Fruit fly (Drosophila melanogaster): ENCODE results near the gene CG5131.
A peak's percentile ranks its signal among the peaks of the same experiment; 100 is the strongest.

CG5131 gene

DNA sequence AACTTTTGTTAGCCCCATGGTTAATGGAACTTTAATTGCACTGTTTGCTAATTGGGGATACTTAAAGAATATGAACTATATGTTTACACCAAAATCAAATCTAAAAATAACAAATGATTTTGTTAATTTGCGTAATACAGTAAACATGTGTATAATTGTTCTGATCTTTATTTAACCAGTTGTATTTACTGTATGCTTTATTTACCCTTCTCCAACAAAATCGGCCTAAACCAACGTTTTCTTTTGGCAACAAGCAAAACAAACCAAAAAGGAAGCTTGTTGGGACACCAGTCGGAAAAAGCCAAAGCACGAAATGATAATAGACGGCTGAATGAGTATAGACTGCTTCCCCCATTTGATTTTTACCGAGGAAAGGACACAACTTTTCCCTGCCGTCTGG lies 13.7 kb upstream of the CG5131 start (continued):
- no peak for TF ChIP-seq Elba2 (GFP tag; optimal IDR thresholded peaks at IDR 0.05)
- no peak for TF ChIP-seq CG8924 (tag; optimal IDR thresholded peaks at IDR 0.05)
- TF ChIP-seq CG7271 (tag; optimal IDR thresholded peaks at IDR 0.05) = no peak
- TF ChIP-seq chif (GFP tag; optimal IDR thresholded peaks at IDR 0.05) = peak in 1 of 2 experiments; percentile 27
- TF ChIP-seq CG8281 (tag; optimal IDR thresholded peaks at IDR 0.05) = no peak
- no peak for TF ChIP-seq CG9437 (GFP tag; optimal IDR thresholded peaks at IDR 0.05)
- no peak for TF ChIP-seq Xrp1 (GFP tag; IDR thresholded peaks at IDR 0.05)
- TF ChIP-seq gsb-n (tag; optimal IDR thresholded peaks at IDR 0.05) = no peak
- peak; percentile 80 for TF ChIP-seq CG7987 (GFP tag; optimal IDR thresholded peaks at IDR 0.05)
- no peak for TF ChIP-seq dati (GFP tag; IDR thresholded peaks at IDR 0.05)
- no peak for TF ChIP-seq Ets97D (GFP tag; optimal IDR thresholded peaks at IDR 0.05)
- no peak for TF ChIP-seq chn (GFP tag; optimal IDR thresholded peaks at IDR 0.05)
- no peak for TF ChIP-seq CG13123 (GFP tag; optimal IDR thresholded peaks at IDR 0.05)
- TF ChIP-seq E2f1 (GFP tag; IDR thresholded peaks at IDR 0.05) = no peak
- no peak for TF ChIP-seq D (optimal IDR thresholded peaks at IDR 0.05)
- no peak for TF ChIP-seq D (GFP tag; optimal IDR thresholded peaks at IDR 0.05)
- TF ChIP-seq lmd (GFP tag; IDR thresholded peaks at IDR 0.05) = no peak; the same call in 1 of the 2 replicates
- peak; percentile 55 for TF ChIP-seq CG9727 (GFP tag; optimal IDR thresholded peaks at IDR 0.05)
- TF ChIP-seq CG17612 (GFP tag; IDR thresholded peaks at IDR 0.05) = peak; percentile 44; the same call in 1 of the 2 replicates
- peak; percentile 54 for TF ChIP-seq unpg (GFP tag; optimal IDR thresholded peaks at IDR 0.05)
- TF ChIP-seq CG6254 (GFP tag; optimal IDR thresholded peaks at IDR 0.05) = no peak
- no peak for TF ChIP-seq CG4404 (GFP tag; IDR thresholded peaks at IDR 0.05)
- TF ChIP-seq CG5953 (GFP tag; IDR thresholded peaks at IDR 0.05) = no peak
- no peak for TF ChIP-seq inv (GFP tag; IDR thresholded peaks at IDR 0.05; ENCODE audit: partially characterized antibody)
- TF ChIP-seq CG15601 (tag; optimal IDR thresholded peaks at IDR 0.05) = no peak
- TF ChIP-seq bsh (GFP tag; optimal IDR thresholded peaks at IDR 0.05) = no peak
- TF ChIP-seq Abd-B (GFP tag; optimal IDR thresholded peaks at IDR 0.05) = no peak
- no peak for TF ChIP-seq al (GFP tag; IDR thresholded peaks at IDR 0.05)
- no peak for TF ChIP-seq zen2 (GFP tag; IDR thresholded peaks at IDR 0.05; ENCODE audit: partially characterized antibody)
- TF ChIP-seq CG17802 (tag; optimal IDR thresholded peaks at IDR 0.05) = no peak
- peak; percentile 37 for TF ChIP-seq CG31365 (tag; optimal IDR thresholded peaks at IDR 0.05)
- no peak for TF ChIP-seq hth (optimal IDR thresholded peaks at IDR 0.05)
- no peak for TF ChIP-seq Eip74EF (GFP tag; optimal IDR thresholded peaks at IDR 0.05)
- no peak for TF ChIP-seq CG10267 (tag; optimal IDR thresholded peaks at IDR 0.05)
- TF ChIP-seq CG2889 (GFP tag; IDR thresholded peaks at IDR 0.05) = no peak
- TF ChIP-seq Ptx1 (GFP tag; IDR thresholded peaks at IDR 0.05) = no peak
- peak; percentile 90 for TF ChIP-seq CG3281 (GFP tag; optimal IDR thresholded peaks at IDR 0.05)
- no peak for TF ChIP-seq CG18764 (GFP tag; optimal IDR thresholded peaks at IDR 0.05)
- peak; percentile 46 for TF ChIP-seq maf-S (GFP tag; optimal IDR thresholded peaks at IDR 0.05)
- TF ChIP-seq hb (GFP tag; IDR thresholded peaks at IDR 0.05; ENCODE audit: partially characterized antibody) = no peak
- no peak for TF ChIP-seq repo (GFP tag; optimal IDR thresholded peaks at IDR 0.05)
- peak; percentile 64 for TF ChIP-seq CG11247 (GFP tag; IDR thresholded peaks at IDR 0.05)
- no peak for TF ChIP-seq z (GFP tag; IDR thresholded peaks at IDR 0.05)
- peak; percentile 60 for TF ChIP-seq crc (GFP tag; optimal IDR thresholded peaks at IDR 0.05)
- TF ChIP-seq CG7963 (GFP tag; IDR thresholded peaks at IDR 0.05; ENCODE audit: partially characterized antibody) = no peak
- no peak for TF ChIP-seq CG3065 (GFP tag; optimal IDR thresholded peaks at IDR 0.05)
- peak; percentile 60 for TF ChIP-seq NfI (GFP tag; optimal IDR thresholded peaks at IDR 0.05)
- peak; percentile 72 for TF ChIP-seq CG10209 (GFP tag; optimal IDR thresholded peaks at IDR 0.05)
- peak; percentile 17 for TF ChIP-seq Hsf (GFP tag; optimal IDR thresholded peaks at IDR 0.05)
- TF ChIP-seq otp (GFP tag; IDR thresholded peaks at IDR 0.05) = no peak
- no peak for TF ChIP-seq CG30403 (GFP tag; optimal IDR thresholded peaks at IDR 0.05)
